Fruit fly (Drosophila melanogaster): ENCODE measurements around the gene CAHbeta.

dm6 chr3R:8931064-8931419 is 49.6 kb upstream of the CAHbeta start:
- TF ChIP-seq pan (optimal IDR thresholded peaks at IDR 0.05) (no peak), EcR (GFP tag; optimal IDR thresholded peaks at IDR 0.05) (no peak)
